Worm (Caenorhabditis elegans): Measurements from ENCODE around the gene srh-296.

srh-296 gene

DNA sequence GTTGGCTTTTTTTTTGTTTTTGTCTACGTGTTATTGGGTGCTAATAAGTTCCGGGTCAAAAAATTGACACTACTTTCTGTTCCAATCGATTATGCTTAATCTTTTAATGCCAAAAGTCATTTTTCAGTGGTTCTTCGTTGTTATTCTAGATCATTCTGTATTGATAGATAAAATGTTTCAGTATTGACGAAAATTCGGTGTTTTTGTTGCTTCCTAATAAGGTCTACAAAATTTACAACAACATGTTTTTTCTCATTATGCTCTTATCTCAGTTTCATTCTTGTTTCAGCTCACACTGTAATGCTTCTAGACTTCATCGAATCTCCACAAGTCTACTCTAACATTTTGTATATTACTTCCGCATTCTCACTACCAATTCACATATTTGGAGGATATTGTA, 21.2 kb downstream of the srh-296 start, which contains the start of gene srh-303:
srh-303 (plus strand) TSS at position 301 of the 400 bp plus-strand sequence.
- no peak for TF ChIP-seq nhr-23 (tag; optimal IDR thresholded peaks at IDR 0.05)

DNA sequence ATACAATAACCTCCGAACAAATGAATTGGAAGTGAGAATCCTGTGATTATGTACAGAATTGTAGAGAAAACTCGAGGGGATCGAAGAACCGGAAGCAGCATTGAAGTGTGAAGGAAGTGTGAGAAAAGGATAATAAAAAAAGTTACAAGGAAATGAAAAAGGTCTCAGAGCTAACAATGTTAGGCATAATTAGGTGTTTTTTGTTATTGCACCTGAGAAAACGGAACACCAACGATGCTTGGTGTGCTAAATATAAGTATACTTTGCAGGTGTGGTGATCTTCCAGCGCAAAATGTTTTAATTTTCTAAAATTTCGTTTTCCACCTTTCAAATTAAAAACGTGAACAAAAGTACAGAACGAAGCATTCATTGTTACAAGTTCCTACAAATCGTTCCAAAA, 34.0 kb downstream of the srh-296 start, which contains the start of gene srh-286:
srh-286 (minus strand) TSS at position 101 of the 400 bp plus-strand sequence.
- TF ChIP-seq elt-3 (tag; optimal IDR thresholded peaks at IDR 0.05) (no peak), mbf-1 (tag; optimal IDR thresholded peaks at IDR 0.05) (no peak), gmeb-1 (tag; optimal IDR thresholded peaks at IDR 0.05) (no peak), C34F6.9 (tag; optimal IDR thresholded peaks at IDR 0.05) (no peak), sma-9 (GFP tag; optimal IDR thresholded peaks at IDR 0.05) (no peak), sma-9 (tag; optimal IDR thresholded peaks at IDR 0.05) (no peak), blmp-1 (tag; optimal IDR thresholded peaks at IDR 0.05; ENCODE audit: insufficient read depth) (no peak), sem-4 (tag; optimal IDR thresholded peaks at IDR 0.05) (no peak), ZK546.5 (tag; optimal IDR thresholded peaks at IDR 0.05) (no peak), lin-13 (GFP tag; optimal IDR thresholded peaks at IDR 0.05) (no peak), nhr-25 (tag; optimal IDR thresholded peaks at IDR 0.05) (no peak), zag-1 (tag; optimal IDR thresholded peaks at IDR 0.05) (no peak), ztf-4 (tag; optimal IDR thresholded peaks at IDR 0.05) (no peak), sma-3 (GFP tag; optimal IDR thresholded peaks at IDR 0.05) (no peak)

DNA sequence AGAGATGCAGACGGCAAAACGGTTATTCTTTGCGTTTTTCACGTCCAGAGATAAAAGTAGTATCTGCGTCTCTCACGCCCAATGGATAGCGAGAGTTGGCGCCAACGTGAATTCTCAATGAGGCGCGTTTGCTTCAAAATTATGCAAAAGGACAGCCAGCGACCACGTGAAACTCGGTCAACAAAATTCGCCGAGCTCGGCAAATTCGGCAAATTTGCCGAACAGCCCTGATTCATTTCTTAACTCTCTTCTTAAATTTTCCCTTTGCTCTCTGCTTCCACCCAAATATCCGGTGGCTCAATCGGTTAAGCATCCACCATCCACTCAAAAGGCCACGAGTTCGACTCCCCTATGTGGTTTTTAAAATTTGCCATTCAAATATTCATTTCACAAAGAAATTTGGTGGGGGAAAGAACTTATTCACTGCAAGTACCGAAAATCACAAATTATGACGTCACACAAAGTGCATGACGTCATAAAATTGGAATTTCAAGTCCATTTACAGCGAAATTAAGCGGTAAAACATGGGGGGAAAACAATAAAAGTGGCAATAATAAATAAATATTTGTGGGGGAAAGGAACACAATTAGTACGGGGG, 35.3 kb downstream of the srh-296 start:
- TF ChIP-seq sma-9 (GFP tag; optimal IDR thresholded peaks at IDR 0.05) (no peak), sma-9 (tag; optimal IDR thresholded peaks at IDR 0.05) (no peak)

DNA sequence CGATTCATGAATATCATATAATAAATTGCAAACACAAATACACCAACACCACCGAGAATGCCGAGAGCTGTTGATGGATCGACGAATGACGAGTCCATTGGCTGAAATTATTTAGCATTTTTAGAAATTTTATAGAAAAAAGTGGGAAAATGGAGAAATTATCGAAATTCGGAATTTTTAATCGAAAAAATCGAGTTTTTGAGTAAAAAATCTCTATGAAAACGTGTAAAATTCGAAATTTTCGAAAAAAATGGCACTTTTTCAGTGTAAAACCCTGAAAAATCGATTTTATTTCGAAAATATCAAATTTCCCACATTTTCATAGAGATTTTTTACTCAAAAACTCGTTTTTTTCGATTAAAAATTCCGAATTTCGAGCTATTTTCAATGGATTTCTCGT, 45.7 kb downstream of the srh-296 start, which contains the start of gene tcc-1:
tcc-1 (minus strand) TSS at position 101 of the 400 bp plus-strand sequence.
- no peak for TF ChIP-seq ZK546.5 (tag; optimal IDR thresholded peaks at IDR 0.05)

DNA sequence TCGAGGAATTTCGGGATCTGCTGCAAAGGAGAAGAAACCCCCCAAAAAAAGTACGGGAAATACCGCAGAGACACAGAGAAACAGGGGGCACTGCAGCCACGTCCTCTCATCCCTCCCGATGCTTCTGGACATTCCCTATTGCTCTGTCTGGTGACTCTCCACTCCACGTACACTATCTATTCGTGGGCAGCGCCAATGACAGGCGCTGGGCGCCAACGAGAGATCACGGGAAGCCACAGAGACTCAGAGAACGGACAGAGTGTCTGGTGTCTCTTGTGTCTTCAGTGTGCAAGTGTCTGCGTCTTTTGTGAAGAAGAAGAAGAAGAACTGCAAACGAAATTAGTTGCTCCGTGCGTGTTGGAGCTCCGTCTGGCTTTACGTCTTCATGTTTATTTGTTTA, 47.7 kb downstream of the srh-296 start:
- TF ChIP-seq snpc-4 (tag; optimal IDR thresholded peaks at IDR 0.05) (peak; percentile 76), sma-9 (GFP tag; optimal IDR thresholded peaks at IDR 0.05) (peak; percentile 80), sma-9 (tag; optimal IDR thresholded peaks at IDR 0.05) (no peak), ztf-1 (GFP tag; conservative IDR thresholded peaks at IDR 0.05) (no peak), mab-5 (tag; optimal IDR thresholded peaks at IDR 0.05) (peak; percentile 13), nhr-129 (tag; optimal IDR thresholded peaks at IDR 0.05) (peak; percentile 91), nhr-237 (tag; optimal IDR thresholded peaks at IDR 0.05) (peak; percentile 32), elt-3 (tag; optimal IDR thresholded peaks at IDR 0.05) (no peak), ztf-4 (tag; optimal IDR thresholded peaks at IDR 0.05) (no peak), skn-1 (tag; optimal IDR thresholded peaks at IDR 0.05) (no peak), ceh-82 (tag; optimal IDR thresholded peaks at IDR 0.05) (no peak), sma-3 (GFP tag; optimal IDR thresholded peaks at IDR 0.05) (peak; percentile 72), ztf-11 (tag; optimal IDR thresholded peaks at IDR 0.05) (peak; percentile 2), zag-1 (tag; optimal IDR thresholded peaks at IDR 0.05) (peak; percentile 74), lsy-2 (tag; optimal IDR thresholded peaks at IDR 0.05) (peak; percentile 72 to 91), mdl-1 (tag; optimal IDR thresholded peaks at IDR 0.05) (peak; percentile 34 to 74), nhr-25 (tag; optimal IDR thresholded peaks at IDR 0.05) (peak; percentile 33), Y55F3AM.14 (GFP tag; optimal IDR thresholded peaks at IDR 0.05) (no peak), aly-2 (tag; optimal IDR thresholded peaks at IDR 0.05) (no peak), blmp-1 (tag; optimal IDR thresholded peaks at IDR 0.05; ENCODE audit: insufficient read depth) (peak; percentile 29), R02D3.7 (tag; optimal IDR thresholded peaks at IDR 0.05) (no peak), nhr-77 (tag; optimal IDR thresholded peaks at IDR 0.05) (no peak), dmd-4 (tag; optimal IDR thresholded peaks at IDR 0.05) (no peak), egl-27 (tag; optimal IDR thresholded peaks at IDR 0.05) (peak; percentile 80), lin-11 (tag; optimal IDR thresholded peaks at IDR 0.05) (peak; percentile 91), elt-1 (tag; optimal IDR thresholded peaks at IDR 0.05) (no peak), sem-4 (tag; optimal IDR thresholded peaks at IDR 0.05) (peak; percentile 55), nhr-21 (tag; optimal IDR thresholded peaks at IDR 0.05) (peak; percentile 67), alr-1 (tag; optimal IDR thresholded peaks at IDR 0.05) (no peak), unc-55 (GFP tag; optimal IDR thresholded peaks at IDR 0.05) (peak; percentile 87), peb-1 (tag; optimal IDR thresholded peaks at IDR 0.05) (no peak), ama-1 (optimal IDR thresholded peaks at IDR 0.05) (no peak), lin-13 (GFP tag; optimal IDR thresholded peaks at IDR 0.05) (peak; percentile 78), F13H6.1 (tag; optimal IDR thresholded peaks at IDR 0.05) (peak; percentile 94), unc-62 (GFP tag; optimal IDR thresholded peaks at IDR 0.05) (no peak), nhr-12 (tag; optimal IDR thresholded peaks at IDR 0.05) (no peak), nhr-10 (tag; optimal IDR thresholded peaks at IDR 0.05) (no peak), nhr-11 (tag; optimal IDR thresholded peaks at IDR 0.05) (no peak), nhr-6 (tag; optimal IDR thresholded peaks at IDR 0.05) (peak; percentile 55)
